Worm (Caenorhabditis elegans) whole organism, L2 larva: Measurements from ENCODE around the gene osm-12.

Source experiments
- C34F6.9 ChIP-seq: fragments of 150-350 bp; optimal IDR thresholded peaks from 2 replicates; lab custom pipeline; 2014; ENCODE audit warnings: missing biosample characterization, missing genetic modification characterization
- F13H6.1 ChIP-seq: sonication (generic microtip); optimal IDR thresholded peaks from 2 replicates; lab custom pipeline; 2016; ENCODE audit warnings: missing genetic modification characterization, missing compliant biosample characterization
- alr-1 ChIP-seq: fragments of 150-350 bp; optimal IDR thresholded peaks from 2 replicates; lab custom pipeline; 2014; ENCODE audit warnings: missing biosample characterization, missing genetic modification characterization
- ceh-16 ChIP-seq: fragments of 150-350 bp; optimal IDR thresholded peaks from 2 replicates; lab custom pipeline; 2014; ENCODE audit warnings: missing biosample characterization, missing genetic modification characterization
- ceh-82 ChIP-seq: fragments of 150-350 bp; optimal IDR thresholded peaks from 2 replicates; lab custom pipeline; 2014; ENCODE audit warnings: missing biosample characterization, missing genetic modification characterization
- crh-2 ChIP-seq: sonication (generic microtip); optimal IDR thresholded peaks from 2 replicates; lab custom pipeline; 2017; ENCODE audit warnings: missing biosample characterization, missing genetic modification characterization
- dmd-4 ChIP-seq: sonication (generic microtip); optimal IDR thresholded peaks from 2 replicates; lab custom pipeline; 2017; ENCODE audit warnings: missing biosample characterization, missing genetic modification characterization
- egl-27 ChIP-seq: sonication (generic microtip); optimal IDR thresholded peaks from 3 replicates; lab custom pipeline; 2017; ENCODE audit warnings: missing biosample characterization, missing genetic modification reagents, missing genetic modification characterization
- elt-1 ChIP-seq: fragments of 150-350 bp; optimal IDR thresholded peaks from 2 replicates; lab custom pipeline; 2014; ENCODE audit warnings: missing biosample characterization, missing genetic modification characterization
- fos-1 ChIP-seq: fragments of 150-350 bp; optimal IDR thresholded peaks from 2 replicates; lab custom pipeline; 2014; ENCODE audit warnings: missing biosample characterization, missing genetic modification characterization
- gmeb-1 ChIP-seq: fragments of 150-350 bp; optimal IDR thresholded peaks from 2 replicates; lab custom pipeline; 2014; ENCODE audit warnings: missing biosample characterization, missing genetic modification characterization
- lin-13 ChIP-seq: fragments of 150-350 bp; optimal IDR thresholded peaks from 2 replicates; lab custom pipeline; 2014; ENCODE audit warnings: missing biosample characterization, missing genetic modification reagents, missing genetic modification characterization
- lsy-2 ChIP-seq, 2 experiments: fragments of 150-350 bp in 1 of 2; sonication (generic microtip) in 1 of 2; optimal IDR thresholded peaks; 2 replicates each; lab custom pipeline; 2014 to 2017; ENCODE audit warnings: missing biosample characterization in 2 of 2, missing genetic modification characterization in 2 of 2
- mbf-1 ChIP-seq: sonication (generic microtip); optimal IDR thresholded peaks from 2 replicates; lab custom pipeline; 2017; ENCODE audit warnings: missing biosample characterization, missing genetic modification characterization
- mdl-1 ChIP-seq, 2 experiments: fragments of 150-350 bp in 1 of 2; sonication (generic microtip) in 1 of 2; optimal IDR thresholded peaks; 2 replicates each; lab custom pipeline; 2017; ENCODE audit warnings: missing biosample characterization in 2 of 2, missing genetic modification characterization in 2 of 2
- nhr-11 ChIP-seq: fragments of 150-350 bp; optimal IDR thresholded peaks from 2 replicates; lab custom pipeline; 2014; ENCODE audit warnings: missing biosample characterization, missing genetic modification characterization
- nhr-12 ChIP-seq: fragments of 150-350 bp; optimal IDR thresholded peaks from 2 replicates; lab custom pipeline; 2014; ENCODE audit warnings: missing biosample characterization, missing genetic modification characterization
- nhr-23 ChIP-seq: fragments of 150-350 bp; optimal IDR thresholded peaks from 2 replicates; lab custom pipeline; 2014; ENCODE audit warnings: missing biosample characterization, missing genetic modification reagents, missing genetic modification characterization
- nhr-237 ChIP-seq: fragments of 150-350 bp; optimal IDR thresholded peaks from 2 replicates; lab custom pipeline; 2014; ENCODE audit warnings: missing biosample characterization, missing genetic modification characterization
- nhr-25 ChIP-seq: fragments of 150-350 bp; sonication (generic microtip); optimal IDR thresholded peaks from 3 replicates; lab custom pipeline; 2014; ENCODE audit warnings: missing biosample characterization, missing genetic modification characterization
- nhr-77 ChIP-seq: fragments of 150-350 bp; optimal IDR thresholded peaks from 2 replicates; lab custom pipeline; 2014; ENCODE audit warnings: missing biosample characterization, missing genetic modification characterization
- sem-4 ChIP-seq: fragments of 150-350 bp; optimal IDR thresholded peaks from 2 replicates; lab custom pipeline; 2014; ENCODE audit warnings: missing biosample characterization, missing genetic modification reagents, missing genetic modification characterization
- skn-1 ChIP-seq: sonication (generic microtip); optimal IDR thresholded peaks from 2 replicates; lab custom pipeline; 2017; ENCODE audit warnings: missing biosample characterization, missing genetic modification characterization
- sma-3 ChIP-seq: sonication (generic microtip); optimal IDR thresholded peaks from 2 replicates; lab custom pipeline; 2016; ENCODE audit warnings: missing genetic modification reagents, missing genetic modification characterization, missing compliant biosample characterization
- sma-9 ChIP-seq, 2 experiments: fragments of 150-350 bp in 1 of 2; sonication (generic microtip) in 1 of 2; optimal IDR thresholded peaks; 2 replicates each; lab custom pipeline; 2014 to 2016; ENCODE audit warnings: missing genetic modification characterization in 2 of 2, mild to moderate bottlenecking in 1 of 2, missing biosample characterization in 1 of 2, missing compliant biosample characterization in 1 of 2, missing genetic modification reagents in 1 of 2, moderate library complexity in 1 of 2
- snpc-4 ChIP-seq: fragments of 150-350 bp; optimal IDR thresholded peaks from 2 replicates; lab custom pipeline; 2014; ENCODE audit warnings: missing biosample characterization, missing genetic modification characterization
- unc-39 ChIP-seq: fragments of 150-350 bp; optimal IDR thresholded peaks from 2 replicates; lab custom pipeline; 2014; ENCODE audit warnings: missing biosample characterization, missing genetic modification characterization
- unc-55 ChIP-seq: fragments of 150-350 bp; sonication (generic microtip); optimal IDR thresholded peaks from 3 replicates; lab custom pipeline; 2014; ENCODE audit warnings: missing biosample characterization, missing genetic modification reagents, missing genetic modification characterization
- unc-62 ChIP-seq: fragments of 150-350 bp; optimal IDR thresholded peaks from 2 replicates; lab custom pipeline; 2014; ENCODE audit warnings: missing biosample characterization, missing genetic modification reagents, missing genetic modification characterization
- zag-1 ChIP-seq: fragments of 150-350 bp; optimal IDR thresholded peaks from 2 replicates; lab custom pipeline; 2014; ENCODE audit warnings: missing biosample characterization, missing genetic modification characterization
- ztf-1 ChIP-seq: fragments of 200-800 bp; sonication (Bioruptor generic); conservative IDR thresholded peaks from 2 replicates; pipeline ENCODE4 v1.3.6; 2022; ENCODE audit warnings: missing genetic modification characterization, missing compliant biosample characterization
- ztf-11 ChIP-seq: sonication (generic microtip); optimal IDR thresholded peaks from 2 replicates; lab custom pipeline; 2017; ENCODE audit warnings: missing biosample characterization, missing genetic modification characterization
- ztf-4 ChIP-seq: fragments of 150-350 bp; optimal IDR thresholded peaks from 2 replicates; lab custom pipeline; 2014; ENCODE audit warnings: missing biosample characterization, missing genetic modification characterization

Gene osm-12

ce11 chrIII:12225234-12225633, 22.9 kb upstream of the osm-12 start, which contains the start of gene gmn-1:
Gene gmn-1, minus strand, starts transcription at chrIII:12225331.
- TF ChIP-seq sma-3 (no peak), ztf-11 (tag; lab: Kevin White, UChicago) (no peak), gmeb-1 (tag; lab: Kevin White, UChicago) (no peak)

- TF ChIP-seq unc-62 (GFP tag; lab: Kevin White, UChicago): no peak
- TF ChIP-seq nhr-25 (tag; lab: Kevin White, UChicago): no peak
- TF ChIP-seq F13H6.1 (tag; lab: Kevin White, UChicago): no peak
- no peak for TF ChIP-seq sma-9 (GFP tag; optimal IDR thresholded peaks at IDR 0.05; lab: Kevin White, UChicago)
- TF ChIP-seq sma-9 (tag; optimal IDR thresholded peaks at IDR 0.05; lab: Kevin White, UChicago): no peak
- no peak for TF ChIP-seq mdl-1 (tag; optimal IDR thresholded peaks at IDR 0.05; lab: Kevin White, UChicago)
- TF ChIP-seq crh-2 (tag; lab: Kevin White, UChicago): no peak
- no peak for TF ChIP-seq ceh-16 (tag; lab: Kevin White, UChicago)
- TF ChIP-seq dmd-4: no peak
- no peak for TF ChIP-seq sma-3
- no peak for TF ChIP-seq sem-4
- no peak for TF ChIP-seq fos-1 (tag; lab: Kevin White, UChicago)
- no peak for TF ChIP-seq unc-55 (GFP tag; lab: Kevin White, UChicago)
- no peak for TF ChIP-seq C34F6.9
- no peak for TF ChIP-seq egl-27
- no peak for TF ChIP-seq zag-1
- TF ChIP-seq ztf-4 (tag; lab: Kevin White, UChicago): no peak
- TF ChIP-seq alr-1 (tag; lab: Kevin White, UChicago): no peak
Observed at ce11 chrIII:12223208-12223607, 20.9 kb upstream of the osm-12 start.

- TF ChIP-seq ceh-16 (tag; lab: Kevin White, UChicago) (no peak), fos-1 (tag; lab: Kevin White, UChicago) (no peak), nhr-23 (tag; lab: Kevin White, UChicago) (no peak), sma-3 (no peak), C34F6.9 (no peak), nhr-77 (tag; lab: Kevin White, UChicago) (no peak), ceh-82 (no peak), gmeb-1 (tag; lab: Kevin White, UChicago) (no peak), ztf-1 (no peak), crh-2 (tag; lab: Kevin White, UChicago) (no peak), nhr-11 (tag; lab: Kevin White, UChicago) (no peak), unc-39 (no peak), F13H6.1 (tag; lab: Kevin White, UChicago) (no peak), skn-1 (tag; lab: Kevin White, UChicago) (no peak)
Observed at ce11 chrIII:12221452-12221851, 19.1 kb upstream of the osm-12 start.

- no peak for TF ChIP-seq lin-13 (GFP tag; lab: Kevin White, UChicago)
- no peak for TF ChIP-seq nhr-12 (tag; lab: Kevin White, UChicago)
- TF ChIP-seq nhr-11 (tag; lab: Kevin White, UChicago): no peak
- TF ChIP-seq ceh-82: no peak
Observed at ce11 chrIII:12220820-12221219, 18.5 kb upstream of the osm-12 start.

- TF ChIP-seq nhr-77 (tag; lab: Kevin White, UChicago): no peak
- TF ChIP-seq lin-13 (GFP tag; lab: Kevin White, UChicago): peak; percentile 57
- TF ChIP-seq unc-55 (GFP tag; lab: Kevin White, UChicago): peak; percentile 69
- no peak for TF ChIP-seq zag-1
- no peak for TF ChIP-seq unc-39
- TF ChIP-seq nhr-25 (tag; lab: Kevin White, UChicago): peak; percentile 5
- TF ChIP-seq C34F6.9: peak; percentile 67
- peak; percentile 76 for TF ChIP-seq sem-4
- peak; percentile 53 for TF ChIP-seq snpc-4 (tag; lab: Kevin White, UChicago)
- peak; percentile 41 for TF ChIP-seq fos-1 (tag; lab: Kevin White, UChicago)
- TF ChIP-seq sma-3: peak; percentile 52
- TF ChIP-seq F13H6.1 (tag; lab: Kevin White, UChicago): peak; percentile 33
- TF ChIP-seq gmeb-1 (tag; lab: Kevin White, UChicago): peak; percentile 48
- peak; percentile 29 for TF ChIP-seq crh-2 (tag; lab: Kevin White, UChicago)
- peak in 1 of 2 experiments; percentile 76 for TF ChIP-seq lsy-2 (tag; optimal IDR thresholded peaks at IDR 0.05; lab: Kevin White, UChicago)
Observed at ce11 chrIII:12218633-12219097, 16.3 kb upstream of the osm-12 start, which contains the start of the genes gex-4 and gphr-1. Gene gex-4, minus strand, starts transcription at chrIII:12218634. Gene gphr-1, plus strand, starts transcription at chrIII:12219047.

ce11 chrIII:12218078-12218477, 15.7 kb upstream of the osm-12 start:
- TF ChIP-seq gmeb-1 (tag; lab: Kevin White, UChicago) (no peak), nhr-237 (no peak), elt-1 (tag; lab: Kevin White, UChicago) (no peak), snpc-4 (tag; lab: Kevin White, UChicago) (no peak), ztf-4 (tag; lab: Kevin White, UChicago) (no peak), lsy-2 (tag; optimal IDR thresholded peaks at IDR 0.05; lab: Kevin White, UChicago) (no peak), mbf-1 (no peak)
